Worm (Caenorhabditis elegans): ENCODE measurements around the gene unc-112.

- TF ChIP-seq W03F9.2 (tag; optimal IDR thresholded peaks at IDR 0.05) (no peak), him-1 (tag; optimal IDR thresholded peaks at IDR 0.05) (no peak), dao-5 (tag; optimal IDR thresholded peaks at IDR 0.05) (no peak)
Measured at ce11 chrV:14683926-14684325, 12.5 kb downstream of the unc-112 start.

Data from whole organism, L4/young adult.